Fruit fly (Drosophila melanogaster): ENCODE data around the gene CG15160.

Gene CG15160

dm6 chr2L:18599152-18599551, 8.5 kb downstream of the CG15160 start:
- TF ChIP-seq h (optimal IDR thresholded peaks at IDR 0.05) = no peak
- TF ChIP-seq Myc (optimal IDR thresholded peaks at IDR 0.05) = no peak
- TF ChIP-seq ttk (optimal IDR thresholded peaks at IDR 0.05) = no peak
- TF ChIP-seq psq (optimal IDR thresholded peaks at IDR 0.05) = no peak
- TF ChIP-seq Sin3A (optimal IDR thresholded peaks at IDR 0.05) = no peak

DNA sequence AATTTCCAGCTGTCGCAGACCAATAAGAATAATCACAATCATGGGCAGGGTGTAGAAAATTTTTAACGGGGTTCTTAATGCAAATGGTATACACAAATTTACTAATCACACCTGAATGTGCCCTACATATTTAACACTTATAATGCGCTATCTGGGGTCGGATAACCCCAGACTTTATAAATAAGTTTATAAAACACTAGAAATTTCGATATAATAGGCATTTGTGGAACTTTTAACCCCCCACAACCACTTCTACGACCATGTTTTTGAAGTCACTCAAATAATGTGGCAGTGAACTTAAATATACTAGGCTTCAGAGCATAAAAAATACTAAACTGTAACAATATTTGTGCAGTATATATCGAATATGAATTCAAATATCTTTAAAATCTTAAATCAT, 14.3 kb downstream of the CG15160 start, which contains the start of gene CG10413:
CG10413 (minus strand) TSS at position 264 of the 400 bp plus-strand sequence.
- TF ChIP-seq h (optimal IDR thresholded peaks at IDR 0.05) (no peak), ttk (optimal IDR thresholded peaks at IDR 0.05) (no peak)

DNA sequence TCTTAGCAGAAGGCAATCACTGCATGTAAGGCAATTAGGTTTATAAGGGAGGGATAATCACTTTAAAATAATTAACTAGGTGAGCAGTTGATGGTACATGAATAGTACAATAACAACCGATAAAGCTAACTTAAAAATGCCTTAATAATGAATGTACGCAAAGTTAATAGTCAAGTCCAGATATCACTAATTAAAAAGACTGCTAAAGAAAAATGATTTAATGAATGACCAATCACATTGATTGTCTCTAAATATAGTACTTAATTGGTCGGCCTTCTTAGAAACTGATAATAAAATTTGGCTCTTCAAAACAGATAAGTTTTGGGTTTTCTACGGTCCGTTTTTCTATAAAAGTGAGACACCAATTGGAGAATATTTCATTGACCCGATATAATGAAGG, 14.9 kb downstream of the CG15160 start, which contains the start of gene CG31789:
CG31789 (plus strand) TSS at position 380 of the 400 bp plus-strand sequence.
- TF ChIP-seq insv (optimal IDR thresholded peaks at IDR 0.05) = no peak
- TF ChIP-seq ttk (optimal IDR thresholded peaks at IDR 0.05) = no peak
- TF ChIP-seq psq (optimal IDR thresholded peaks at IDR 0.05) = no peak

DNA sequence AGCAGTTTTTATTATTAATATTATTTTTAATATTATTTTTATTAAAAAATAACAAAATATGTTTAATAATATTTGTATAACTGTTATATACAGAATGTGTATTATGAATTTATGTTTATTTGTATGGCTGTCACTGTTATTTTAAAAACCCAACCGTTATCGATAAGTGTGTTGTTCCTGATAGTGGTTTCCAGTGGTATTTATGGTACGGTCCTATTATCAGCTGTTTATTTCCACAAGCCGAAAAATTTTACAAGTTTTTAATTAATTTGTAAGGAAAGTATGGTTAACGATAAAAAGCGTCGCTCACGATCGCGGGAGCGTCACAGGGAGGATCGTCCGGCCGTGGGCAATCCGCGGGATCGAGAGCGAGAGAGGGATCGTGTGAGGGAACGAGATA, 16.0 kb downstream of the CG15160 start, which contains the start of gene CG10333:
CG10333 (plus strand) TSS at position 191 of the 400 bp plus-strand sequence.
- TF ChIP-seq Myc (optimal IDR thresholded peaks at IDR 0.05) (no peak), psq (optimal IDR thresholded peaks at IDR 0.05) (no peak)

DNA sequence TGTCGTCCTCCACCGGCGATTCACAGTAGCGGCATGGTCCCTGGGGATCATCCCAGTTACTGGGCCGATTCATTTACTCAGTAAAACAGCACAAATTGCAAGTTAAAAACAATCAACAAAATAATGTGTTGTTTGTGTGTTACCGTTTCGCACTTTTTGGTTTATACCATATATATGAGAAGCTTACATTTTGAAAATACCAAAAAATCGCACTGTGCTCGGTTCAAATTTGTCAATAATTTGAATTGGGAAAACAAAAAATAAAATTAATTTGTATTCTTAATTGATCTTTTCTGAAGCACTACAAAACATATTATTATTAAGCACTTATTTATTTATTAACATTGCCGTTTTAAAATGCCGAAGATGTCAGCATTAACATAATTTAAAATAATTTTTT, 21.4 kb downstream of the CG15160 start, which contains the start of gene Atac2:
Atac2 (minus strand) TSS at position 144 of the 400 bp plus-strand sequence.
- no peak for TF ChIP-seq Sin3A (optimal IDR thresholded peaks at IDR 0.05)
- no peak for TF ChIP-seq Myc (optimal IDR thresholded peaks at IDR 0.05)
- no peak for TF ChIP-seq insv (optimal IDR thresholded peaks at IDR 0.05)
- no peak for TF ChIP-seq ttk (optimal IDR thresholded peaks at IDR 0.05)
- TF ChIP-seq h (optimal IDR thresholded peaks at IDR 0.05) = no peak
- no peak for TF ChIP-seq psq (optimal IDR thresholded peaks at IDR 0.05)

dm6 chr2L:18616019-18616418, 25.3 kb downstream of the CG15160 start, which contains the start of gene IFT46:
Gene IFT46 (minus strand): TSS chr2L:18616106.
- TF ChIP-seq Myc (optimal IDR thresholded peaks at IDR 0.05) (no peak), psq (optimal IDR thresholded peaks at IDR 0.05) (no peak), insv (optimal IDR thresholded peaks at IDR 0.05) (no peak), ttk (optimal IDR thresholded peaks at IDR 0.05) (no peak), h (optimal IDR thresholded peaks at IDR 0.05) (no peak), Sin3A (optimal IDR thresholded peaks at IDR 0.05) (no peak)

dm6 chr2L:18617003-18617402, 26.3 kb downstream of the CG15160 start, which contains the start of gene MESR3:
Gene MESR3 (plus strand): TSS chr2L:18617256.
- TF ChIP-seq Myc (optimal IDR thresholded peaks at IDR 0.05) (no peak), Sin3A (optimal IDR thresholded peaks at IDR 0.05) (no peak), ttk (optimal IDR thresholded peaks at IDR 0.05) (no peak), psq (optimal IDR thresholded peaks at IDR 0.05) (no peak), insv (optimal IDR thresholded peaks at IDR 0.05) (no peak), h (optimal IDR thresholded peaks at IDR 0.05) (no peak)

dm6 chr2L:18620153-18620552, 29.5 kb downstream of the CG15160 start:
- no peak for TF ChIP-seq Sin3A (optimal IDR thresholded peaks at IDR 0.05)
- no peak for TF ChIP-seq psq (optimal IDR thresholded peaks at IDR 0.05)
- TF ChIP-seq ttk (optimal IDR thresholded peaks at IDR 0.05) = no peak
- TF ChIP-seq h (optimal IDR thresholded peaks at IDR 0.05) = no peak
- TF ChIP-seq insv (optimal IDR thresholded peaks at IDR 0.05) = no peak
- TF ChIP-seq Myc (optimal IDR thresholded peaks at IDR 0.05) = no peak

DNA sequence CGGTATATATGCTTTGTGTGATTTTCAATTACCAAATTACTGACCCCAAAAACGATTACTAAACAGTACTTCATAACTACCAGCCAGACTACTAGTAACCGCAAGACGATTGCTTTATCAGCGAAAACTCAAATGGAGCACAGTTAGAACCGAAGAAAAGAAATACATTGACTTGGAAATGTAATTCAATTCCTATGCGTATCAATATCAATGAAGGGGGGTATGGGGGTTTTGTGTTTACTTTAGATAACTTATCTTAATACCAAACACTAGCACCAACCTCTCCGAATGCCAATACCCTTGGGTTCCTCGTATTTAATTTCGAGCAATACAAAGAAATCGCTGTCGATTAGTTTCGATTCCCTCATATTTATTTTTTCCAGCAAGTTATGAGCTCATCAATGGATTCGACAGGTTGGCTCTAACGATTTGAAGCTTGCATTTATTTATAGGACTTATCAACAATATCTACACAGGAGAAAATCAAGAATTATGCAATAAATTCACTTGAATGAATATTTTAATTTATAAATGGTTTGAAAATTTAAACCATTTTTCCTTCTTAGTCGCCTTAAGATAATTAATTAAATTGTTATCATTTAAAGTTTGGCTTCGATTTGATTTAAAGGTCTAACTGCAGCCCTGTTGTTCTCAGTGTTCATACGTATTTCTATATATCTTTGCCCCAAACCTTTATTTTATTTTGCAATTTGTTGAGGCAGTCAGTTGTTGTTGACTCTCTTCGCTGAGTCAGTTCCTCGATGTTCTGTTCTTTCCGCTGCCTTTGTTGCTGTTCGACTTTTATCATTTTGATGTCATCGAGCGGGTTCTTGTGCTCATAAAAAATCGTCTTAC, 30.9 kb downstream of the CG15160 start:
- no peak for TF ChIP-seq Sin3A (optimal IDR thresholded peaks at IDR 0.05)
- no peak for TF ChIP-seq h (optimal IDR thresholded peaks at IDR 0.05)
- TF ChIP-seq insv (optimal IDR thresholded peaks at IDR 0.05) = no peak
- TF ChIP-seq ttk (optimal IDR thresholded peaks at IDR 0.05) = no peak
- TF ChIP-seq psq (optimal IDR thresholded peaks at IDR 0.05) = no peak
- no peak for TF ChIP-seq Myc (optimal IDR thresholded peaks at IDR 0.05)

DNA sequence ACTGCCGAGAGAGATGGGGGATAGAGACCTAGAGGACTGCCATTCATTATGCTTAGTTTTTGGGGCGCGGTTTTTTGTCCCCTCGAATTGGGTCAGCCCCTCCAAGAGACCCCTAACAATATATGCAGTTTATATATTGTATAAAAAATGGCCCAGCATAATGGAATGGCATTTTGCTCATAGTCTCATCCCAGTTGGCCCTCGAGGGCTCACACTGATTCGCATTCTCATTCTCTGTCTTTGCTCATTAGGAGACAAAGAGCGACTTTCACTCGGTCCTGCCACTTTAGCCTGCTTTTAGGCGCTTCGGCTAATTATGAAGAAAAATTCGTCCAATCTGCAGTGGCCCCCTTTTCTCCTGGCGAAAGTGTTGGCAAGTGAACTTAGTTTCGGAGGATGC, 32.7 kb downstream of the CG15160 start:
- TF ChIP-seq h (optimal IDR thresholded peaks at IDR 0.05) (no peak), insv (optimal IDR thresholded peaks at IDR 0.05) (no peak), psq (optimal IDR thresholded peaks at IDR 0.05) (no peak), ttk (optimal IDR thresholded peaks at IDR 0.05) (no peak), Sin3A (optimal IDR thresholded peaks at IDR 0.05) (no peak)

- TF ChIP-seq insv (optimal IDR thresholded peaks at IDR 0.05) (no peak), ttk (optimal IDR thresholded peaks at IDR 0.05) (no peak), psq (optimal IDR thresholded peaks at IDR 0.05) (no peak), Myc (optimal IDR thresholded peaks at IDR 0.05) (no peak), h (optimal IDR thresholded peaks at IDR 0.05) (no peak), Sin3A (optimal IDR thresholded peaks at IDR 0.05) (no peak)
Observed at dm6 chr2L:18624362-18624761, 33.7 kb downstream of the CG15160 start.

dm6 chr2L:18625009-18625408, 34.3 kb downstream of the CG15160 start:
- TF ChIP-seq psq (optimal IDR thresholded peaks at IDR 0.05) = no peak
- no peak for TF ChIP-seq Sin3A (optimal IDR thresholded peaks at IDR 0.05)
- TF ChIP-seq Myc (optimal IDR thresholded peaks at IDR 0.05) = no peak
- TF ChIP-seq h (optimal IDR thresholded peaks at IDR 0.05) = no peak
- TF ChIP-seq insv (optimal IDR thresholded peaks at IDR 0.05) = no peak
- no peak for TF ChIP-seq ttk (optimal IDR thresholded peaks at IDR 0.05)

- TF ChIP-seq h (optimal IDR thresholded peaks at IDR 0.05) (no peak), ttk (optimal IDR thresholded peaks at IDR 0.05) (no peak), insv (optimal IDR thresholded peaks at IDR 0.05) (no peak), Sin3A (optimal IDR thresholded peaks at IDR 0.05) (no peak), psq (optimal IDR thresholded peaks at IDR 0.05) (no peak), Myc (optimal IDR thresholded peaks at IDR 0.05) (no peak)
Observed at dm6 chr2L:18625470-18625869, 34.8 kb downstream of the CG15160 start.

Measured in Kc167 (cell line).